Worm (Caenorhabditis elegans) whole organism, L1 larva: ENCODE data around the gene str-52.
A peak's percentile ranks its signal among the peaks of the same experiment; 100 is the strongest.

ENCODE experiments used
- C16A3.4 ChIP-seq: fragments of 150-350 bp; optimal IDR thresholded peaks from 2 replicates; lab custom pipeline; 2014; ENCODE audit warnings: missing biosample characterization, missing genetic modification characterization
- aha-1 ChIP-seq: fragments of 150-350 bp; optimal IDR thresholded peaks from 2 replicates; lab custom pipeline; 2014; ENCODE audit warnings: missing biosample characterization, missing genetic modification characterization
- alr-1 ChIP-seq: fragments of 200-800 bp; sonication (Bioruptor generic); optimal IDR thresholded peaks from 2 replicates; lab custom pipeline; 2018; ENCODE audit warnings: borderline replicate concordance, mild to moderate bottlenecking, missing genetic modification characterization, missing compliant biosample characterization
- ama-1 ChIP-seq: fragments of 150-350 bp; optimal IDR thresholded peaks from 2 replicates; lab custom pipeline; 2014
- ceh-82 ChIP-seq, 3 experiments: fragments of 150-350 bp in 1 of 3; sonication (generic microtip) in 2 of 3; optimal IDR thresholded peaks; 2 replicates each; lab custom pipeline; 2014 to 2017; ENCODE audit warnings: missing biosample characterization in 3 of 3, missing genetic modification characterization in 3 of 3
- ceh-90 ChIP-seq: sonication (generic microtip); optimal IDR thresholded peaks from 2 replicates; lab custom pipeline; 2016; ENCODE audit warnings: missing genetic modification characterization, missing compliant biosample characterization
- ces-1 ChIP-seq: fragments of 150-350 bp; optimal IDR thresholded peaks from 2 replicates; lab custom pipeline; 2014; ENCODE audit warnings: missing biosample characterization, missing genetic modification reagents, missing genetic modification characterization
- dpl-1 ChIP-seq, 3 experiments: fragments of 150-350 bp in 2 of 3; sonication (generic microtip) in 1 of 3; optimal IDR thresholded peaks; 2 replicates each; lab custom pipeline; 2014 to 2017; ENCODE audit warnings: missing biosample characterization in 3 of 3, missing genetic modification characterization in 3 of 3, missing genetic modification reagents in 3 of 3
- dsc-1 ChIP-seq: sonication (generic microtip); optimal IDR thresholded peaks from 2 replicates; lab custom pipeline; 2016; ENCODE audit warnings: mild to moderate bottlenecking, missing genetic modification characterization, missing compliant biosample characterization
- efl-1 ChIP-seq, 4 experiments: fragments of 150-350 bp; optimal IDR thresholded peaks in 3 of 4; peaks in 1 of 4; 1 replicate in 1 of 4; 2 replicates in 3 of 4; lab custom pipeline; 2014; ENCODE audit warnings: missing biosample characterization in 2 of 4, missing genetic modification characterization in 2 of 4, missing genetic modification reagents in 2 of 4
- egl-13 ChIP-seq: sonication (generic microtip); optimal IDR thresholded peaks from 2 replicates; lab custom pipeline; 2016; ENCODE audit warnings: missing genotype, missing genetic modification reagents, missing genetic modification characterization, missing compliant biosample characterization
- elt-2 ChIP-seq: sonication (generic microtip); optimal IDR thresholded peaks from 2 replicates; lab custom pipeline; 2016; ENCODE audit warnings: missing genetic modification characterization, mild to moderate bottlenecking, inconsistent platforms, missing compliant biosample characterization, missing genetic modification reagents
- elt-3 ChIP-seq, 6 experiments: fragments of 150-350 bp in 1 of 6; sonication (generic microtip); optimal IDR thresholded peaks; 2 replicates each; lab custom pipeline; 2017 to 2018; ENCODE audit warnings: missing biosample characterization in 6 of 6, missing genetic modification characterization in 6 of 6, inconsistent platforms in 1 of 6
- ets-5 ChIP-seq: fragments of 200-800 bp; sonication (Bioruptor generic); IDR thresholded peaks from 2 replicates; pipeline ENCODE4 v1.3.6; 2022; ENCODE audit warnings: missing genetic modification characterization, missing compliant biosample characterization
- fkh-10 ChIP-seq: sonication (generic microtip); optimal IDR thresholded peaks from 2 replicates; lab custom pipeline; 2017; ENCODE audit warnings: missing biosample characterization, missing genetic modification reagents, missing genetic modification characterization
- fkh-4 ChIP-seq: sonication (generic microtip); optimal IDR thresholded peaks from 2 replicates; lab custom pipeline; 2016; ENCODE audit warnings: missing compliant biosample characterization, missing genetic modification characterization, borderline replicate concordance
- fos-1 ChIP-seq: fragments of 150-350 bp; optimal IDR thresholded peaks from 2 replicates; lab custom pipeline; 2014; ENCODE audit warnings: missing biosample characterization, missing genetic modification characterization
- grh-1 ChIP-seq: fragments of 200-800 bp; sonication (Bioruptor generic); IDR thresholded peaks from 2 replicates; pipeline ENCODE4 v1.3.6; 2022; ENCODE audit warnings: missing genetic modification reagents, missing genetic modification characterization, missing compliant biosample characterization
- hpl-2 ChIP-seq: fragments of 150-350 bp; optimal IDR thresholded peaks from 2 replicates; lab custom pipeline; 2014; ENCODE audit warnings: missing biosample characterization, missing genetic modification reagents, missing genetic modification characterization
- irx-1 ChIP-seq: sonication (generic microtip); optimal IDR thresholded peaks from 2 replicates; lab custom pipeline; 2016; ENCODE audit warnings: missing genetic modification characterization, missing compliant biosample characterization
- isw-1 ChIP-seq: fragments of 200-800 bp; sonication (Bioruptor generic); IDR thresholded peaks from 2 replicates; pipeline ENCODE4 v1.3.6; 2022; ENCODE audit warnings: missing genetic modification characterization, missing compliant biosample characterization
- lin-35 ChIP-seq, 2 experiments: fragments of 150-350 bp; optimal IDR thresholded peaks; 2 replicates each; lab custom pipeline; 2014; ENCODE audit warnings: missing biosample characterization in 2 of 2, missing genetic modification characterization in 2 of 2, missing genetic modification reagents in 2 of 2
- lin-39 ChIP-seq: fragments of 150-350 bp; optimal IDR thresholded peaks from 2 replicates; lab custom pipeline; 2014; ENCODE audit warnings: missing biosample characterization, missing genetic modification reagents, missing genetic modification characterization
- lir-3 ChIP-seq: sonication (generic microtip); optimal IDR thresholded peaks from 2 replicates; lab custom pipeline; 2016; ENCODE audit warnings: mild to moderate bottlenecking, missing genetic modification characterization, moderate library complexity, missing compliant biosample characterization; ENCODE audit not compliant: poor library complexity
- mab-9 ChIP-seq: fragments of 200-800 bp; sonication (Bioruptor generic); IDR thresholded peaks from 2 replicates; pipeline ENCODE4 v1.3.6; 2022; ENCODE audit warnings: missing genetic modification reagents, missing genetic modification characterization, missing compliant biosample characterization
- mdl-1 ChIP-seq, 2 experiments: fragments of 150-350 bp; optimal IDR thresholded peaks; 2 replicates each; lab custom pipeline; 2014 to 2017; ENCODE audit warnings: missing biosample characterization in 2 of 2, missing genetic modification characterization in 2 of 2, inconsistent platforms in 1 of 2
- mep-1 ChIP-seq: fragments of 150-350 bp; optimal IDR thresholded peaks from 2 replicates; lab custom pipeline; 2014; ENCODE audit warnings: missing biosample characterization, missing genetic modification characterization
- nhr-11 ChIP-seq: fragments of 150-350 bp; optimal IDR thresholded peaks from 2 replicates; lab custom pipeline; 2014; ENCODE audit warnings: missing biosample characterization, missing genetic modification characterization
- nhr-12 ChIP-seq: sonication (generic microtip); optimal IDR thresholded peaks from 2 replicates; lab custom pipeline; 2017; ENCODE audit warnings: missing biosample characterization, missing genetic modification characterization
- nhr-19 ChIP-seq: fragments of 200-800 bp; sonication (Bioruptor generic); conservative IDR thresholded peaks from 2 replicates; pipeline ENCODE4 v1.3.6; 2022; ENCODE audit warnings: missing genetic modification characterization, missing compliant biosample characterization
- nhr-20 ChIP-seq: sonication (generic microtip); optimal IDR thresholded peaks from 2 replicates; lab custom pipeline; 2016; ENCODE audit warnings: mild to moderate bottlenecking, missing genetic modification characterization, missing compliant biosample characterization
- nhr-71 ChIP-seq: sonication (generic microtip); optimal IDR thresholded peaks from 2 replicates; lab custom pipeline; 2016; ENCODE audit warnings: mild to moderate bottlenecking, missing genetic modification characterization, moderate library complexity, missing compliant biosample characterization
- nhr-76 ChIP-seq: sonication (generic microtip); optimal IDR thresholded peaks from 2 replicates; lab custom pipeline; 2017; ENCODE audit warnings: missing biosample characterization, missing genetic modification characterization
- nhr-77 ChIP-seq: fragments of 150-350 bp; optimal IDR thresholded peaks from 2 replicates; lab custom pipeline; 2014; ENCODE audit warnings: missing biosample characterization, missing genetic modification characterization
- nhr-85 ChIP-seq: sonication (generic microtip); peaks from one replicate; lab custom pipeline; 2016; ENCODE audit warnings: missing genetic modification characterization, inconsistent platforms, missing compliant biosample characterization
- nhr-90 ChIP-seq: sonication (generic microtip); optimal IDR thresholded peaks from 2 replicates; lab custom pipeline; 2016; ENCODE audit warnings: mild to moderate bottlenecking, missing genetic modification characterization, missing compliant biosample characterization; ENCODE audit not compliant: poor library complexity
- pag-3 ChIP-seq: sonication (generic microtip); optimal IDR thresholded peaks from 2 replicates; lab custom pipeline; 2017; ENCODE audit warnings: missing genetic modification characterization, mild to moderate bottlenecking, missing compliant biosample characterization, antibody characterized with exemption, borderline replicate concordance; ENCODE audit not compliant: insufficient read depth
- rnt-1 ChIP-seq: sonication (generic microtip); optimal IDR thresholded peaks from 2 replicates; lab custom pipeline; 2016; ENCODE audit warnings: mild to moderate bottlenecking, missing genetic modification characterization, moderate library complexity, missing compliant biosample characterization
- skn-1 ChIP-seq: fragments of 150-350 bp; optimal IDR thresholded peaks from 2 replicates; lab custom pipeline; 2014; ENCODE audit warnings: missing biosample characterization, missing genetic modification characterization
- snpc-4 ChIP-seq: fragments of 150-350 bp; optimal IDR thresholded peaks from 2 replicates; lab custom pipeline; 2014; ENCODE audit warnings: missing biosample characterization, missing genetic modification characterization
- snu-23 ChIP-seq: sonication (generic microtip); optimal IDR thresholded peaks from 2 replicates; lab custom pipeline; 2016; ENCODE audit warnings: missing genetic modification characterization, missing compliant biosample characterization
- sox-4 ChIP-seq: sonication (generic microtip); optimal IDR thresholded peaks from 2 replicates; lab custom pipeline; 2016; ENCODE audit warnings: missing genetic modification characterization, missing compliant biosample characterization
- sptf-1 ChIP-seq: fragments of 150-350 bp; optimal IDR thresholded peaks from 2 replicates; lab custom pipeline; 2014; ENCODE audit warnings: missing biosample characterization, missing genetic modification characterization
- unc-130 ChIP-seq: fragments of 150-350 bp; optimal IDR thresholded peaks from 2 replicates; lab custom pipeline; 2017; ENCODE audit warnings: missing biosample characterization, missing genetic modification characterization, inconsistent platforms
- unc-86 ChIP-seq: sonication (generic microtip); optimal IDR thresholded peaks from 2 replicates; lab custom pipeline; 2016; ENCODE audit warnings: missing genetic modification characterization, missing compliant biosample characterization
- unc-98 ChIP-seq: fragments of 200-800 bp; sonication (Bioruptor generic); IDR thresholded peaks from 2 replicates; pipeline ENCODE4 v1.3.6; 2022; ENCODE audit warnings: missing genetic modification characterization, missing compliant biosample characterization
- vab-15 ChIP-seq: sonication (generic microtip); optimal IDR thresholded peaks from 2 replicates; lab custom pipeline; 2017; ENCODE audit warnings: missing genotype, mild to moderate bottlenecking, missing genetic modification characterization, missing compliant biosample characterization
- xbp-1 ChIP-seq: sonication (generic microtip); optimal IDR thresholded peaks from 2 replicates; lab custom pipeline; 2016; ENCODE audit warnings: missing genetic modification characterization, missing compliant biosample characterization
- zag-1 ChIP-seq: fragments of 150-350 bp; optimal IDR thresholded peaks from 2 replicates; lab custom pipeline; 2014; ENCODE audit warnings: missing biosample characterization, missing genetic modification characterization
- zip-4 ChIP-seq: fragments of 200-800 bp; sonication (Bioruptor generic); optimal IDR thresholded peaks from 2 replicates; lab custom pipeline; 2018; ENCODE audit warnings: mild to moderate bottlenecking, missing genetic modification characterization, moderate library complexity, missing compliant biosample characterization

The str-52 gene

ce11 chrV:2146044-2146443 is at the start of gene str-52:
str-52 (minus strand) TSS chrV:2146144.
- TF ChIP-seq elt-3 (tag; optimal IDR thresholded peaks at IDR 0.05; lab: Kevin White, UChicago) (no peak), vab-15 (tag; lab: Kevin White, UChicago) (no peak), efl-1 (optimal IDR thresholded peaks at IDR 0.05; lab: Kevin White, UChicago) (no peak), efl-1 (GFP tag; optimal IDR thresholded peaks at IDR 0.05 in 1 of 2; lab: Kevin White, UChicago) (peak in 1 of 2 experiments; percentile 28), ceh-82 (tag; optimal IDR thresholded peaks at IDR 0.05; lab: Kevin White, UChicago) (no peak), alr-1 (tag; lab: Kevin White, UChicago) (no peak)
- TF ChIP-seq, all 84 proteins: peak for 1

- TF ChIP-seq nhr-11 (tag; lab: Kevin White, UChicago) (no peak), nhr-85 (tag; lab: Kevin White, UChicago) (no peak), elt-2 (tag; lab: Kevin White, UChicago) (peak; percentile 50), zip-4 (GFP tag; lab: Kevin White, UChicago) (no peak), lin-35 (GFP tag; optimal IDR thresholded peaks at IDR 0.05; lab: Kevin White, UChicago) (peak in 1 of 2 experiments; percentile 36), nhr-71 (tag; lab: Kevin White, UChicago) (no peak), unc-98 (GFP tag; lab: Robert Waterston, UW) (no peak), nhr-76 (tag; lab: Kevin White, UChicago) (no peak), fkh-10 (GFP tag; lab: Kevin White, UChicago) (no peak), aha-1 (no peak), mdl-1 (tag; optimal IDR thresholded peaks at IDR 0.05; lab: Kevin White, UChicago) (peak in 1 of 2 experiments; percentile 43), nhr-19 (GFP tag; lab: Robert Waterston, UW) (no peak), fos-1 (no peak), zag-1 (tag; lab: Kevin White, UChicago) (no peak), ces-1 (GFP tag; lab: Kevin White, UChicago) (no peak), mep-1 (no peak), unc-86 (tag; lab: Kevin White, UChicago) (no peak), egl-13 (tag; lab: Kevin White, UChicago) (no peak), dpl-1 (GFP tag; optimal IDR thresholded peaks at IDR 0.05; lab: Kevin White, UChicago) (no peak), ets-5 (GFP tag; lab: Robert Waterston, UW) (no peak), nhr-90 (tag; lab: Kevin White, UChicago) (peak; percentile 17), nhr-20 (tag; lab: Kevin White, UChicago) (peak; percentile 85), elt-3 (tag; optimal IDR thresholded peaks at IDR 0.05; lab: Kevin White, UChicago) (no peak), lin-39 (no peak), lir-3 (no peak), snu-23 (GFP tag; lab: Kevin White, UChicago) (peak; percentile 30), pag-3 (tag; lab: Kevin White, UChicago) (no peak), grh-1 (no peak), irx-1 (tag; lab: Kevin White, UChicago) (no peak), mab-9 (GFP tag; lab: Robert Waterston, UW) (no peak), skn-1 (tag; lab: Kevin White, UChicago) (no peak), efl-1 (optimal IDR thresholded peaks at IDR 0.05; lab: Kevin White, UChicago) (peak in 1 of 2 experiments; percentile 17), efl-1 (GFP tag; optimal IDR thresholded peaks at IDR 0.05 in 1 of 2; lab: Kevin White, UChicago) (peak in 1 of 2 experiments; percentile 50), C16A3.4 (tag; lab: Kevin White, UChicago) (no peak), unc-130 (no peak), isw-1 (GFP tag; lab: Robert Waterston, UW) (no peak), xbp-1 (tag; lab: Kevin White, UChicago) (no peak), nhr-12 (no peak), sox-4 (tag; lab: Kevin White, UChicago) (no peak), rnt-1 (peak; percentile 18), dsc-1 (tag; lab: Kevin White, UChicago) (peak; percentile 64), snpc-4 (tag; lab: Kevin White, UChicago) (no peak), ama-1 (lab: Kevin White, UChicago) (no peak), ceh-90 (tag; lab: Kevin White, UChicago) (no peak), nhr-77 (tag; lab: Kevin White, UChicago) (no peak), sptf-1 (tag; lab: Kevin White, UChicago) (no peak), fkh-4 (no peak), hpl-2 (GFP tag; lab: Kevin White, UChicago) (no peak)
These were observed 46.2 kb upstream of the str-52 start, which contains the start of gene nhr-13 for ce11 chrV:2192117-2192516. nhr-13 (plus strand) TSS chrV:2192485.
